Fruit fly (Drosophila melanogaster) whole organism, embryonic: ENCODE results near the gene vari.

Experiments
- B-H2 ChIP-seq: fragments of 200-800 bp; sonication (Bioruptor generic); optimal IDR thresholded peaks from 2 replicates; lab custom pipeline; 2018; ENCODE audit warnings: missing biosample characterization, mild to moderate bottlenecking, missing genetic modification characterization
- BtbVII ChIP-seq: fragments of 200-800 bp; sonication (Bioruptor generic); optimal IDR thresholded peaks from 3 replicates; lab custom pipeline; 2017; ENCODE audit warnings: missing biosample characterization, mild to moderate bottlenecking, missing genetic modification characterization
- CG11696 ChIP-seq: fragments of 200-800 bp; sonication (Bioruptor generic); IDR thresholded peaks from 2 replicates; pipeline ENCODE4 v1.3.6; 2022; ENCODE audit warnings: missing biosample characterization, missing genetic modification characterization
- CG11723 ChIP-seq: fragments of 200-800 bp; sonication (Bioruptor generic); optimal IDR thresholded peaks from 2 replicates; lab custom pipeline; 2017; ENCODE audit warnings: missing biosample characterization, mild to moderate bottlenecking, missing genetic modification characterization
- CG13287 ChIP-seq: fragments of 200-800 bp; sonication (Bioruptor generic); IDR thresholded peaks from 2 replicates; pipeline ENCODE4 v1.3.6; 2022; ENCODE audit warnings: missing biosample characterization, missing genetic modification characterization; ENCODE audit not compliant: partially characterized antibody
- CG13296 ChIP-seq: fragments of 200-800 bp; sonication (Bioruptor generic); optimal IDR thresholded peaks from 3 replicates; lab custom pipeline; 2018; ENCODE audit warnings: missing biosample characterization, mild to moderate bottlenecking, missing genetic modification characterization
- CG15514 ChIP-seq: fragments of 200-800 bp; sonication (Bioruptor generic); optimal IDR thresholded peaks from 3 replicates; lab custom pipeline; 2017; ENCODE audit warnings: missing biosample characterization, missing genetic modification characterization, mild to moderate bottlenecking, moderate library complexity, missing genetic modification reagents
- CG15601 ChIP-seq: fragments of 200-800 bp; sonication (Bioruptor generic); optimal IDR thresholded peaks from 3 replicates; lab custom pipeline; 2019; ENCODE audit warnings: missing biosample characterization, mild to moderate bottlenecking, missing genetic modification characterization, moderate library complexity
- CG1647 ChIP-seq: fragments of 200-800 bp; sonication (Bioruptor generic); optimal IDR thresholded peaks from 3 replicates; lab custom pipeline; 2016; ENCODE audit warnings: missing biosample characterization, missing genetic modification characterization
- CG17359 ChIP-seq: fragments of 200-800 bp; sonication (Bioruptor generic); optimal IDR thresholded peaks from 3 replicates; lab custom pipeline; 2018; ENCODE audit warnings: missing biosample characterization, mild to moderate bottlenecking, missing genetic modification characterization, moderate library complexity
- CG17385 ChIP-seq: fragments of 200-800 bp; sonication (Bioruptor generic); optimal IDR thresholded peaks from 3 replicates; lab custom pipeline; 2018; ENCODE audit warnings: missing biosample characterization, mild to moderate bottlenecking, missing genetic modification characterization
- CG17568 ChIP-seq: fragments of 200-800 bp; sonication (Bioruptor generic); optimal IDR thresholded peaks from 2 replicates; lab custom pipeline; 2018; ENCODE audit warnings: missing biosample characterization, mild to moderate bottlenecking, missing genetic modification characterization, moderate library complexity
- CG2120 ChIP-seq: fragments of 200-800 bp; sonication (Bioruptor generic); optimal IDR thresholded peaks from 3 replicates; lab custom pipeline; 2016; ENCODE audit warnings: missing biosample characterization, missing genetic modification characterization
- CG2199 ChIP-seq: fragments of 200-800 bp; sonication (Bioruptor generic); IDR thresholded peaks from 3 replicates; pipeline ENCODE4 v1.3.6; 2022; ENCODE audit warnings: missing biosample characterization, missing genetic modification characterization
- CG2678 ChIP-seq: fragments of 200-800 bp; sonication (Bioruptor generic); optimal IDR thresholded peaks from 3 replicates; lab custom pipeline; 2019; ENCODE audit warnings: missing biosample characterization, mild to moderate bottlenecking, missing genetic modification characterization, moderate library complexity
- CG2712 ChIP-seq: fragments of 200-800 bp; optimal IDR thresholded peaks from 3 replicates; lab custom pipeline; 2019; ENCODE audit warnings: missing biosample characterization, mild to moderate bottlenecking, missing genetic modification characterization, moderate library complexity
- CG3163 ChIP-seq: fragments of 200-800 bp; sonication (Bioruptor generic); optimal IDR thresholded peaks from 3 replicates; lab custom pipeline; 2016; ENCODE audit warnings: missing biosample characterization, missing genetic modification characterization
- CG34224 ChIP-seq: fragments of 200-800 bp; sonication (Bioruptor generic); IDR thresholded peaks from 3 replicates; pipeline ENCODE4 v1.3.6; 2022; ENCODE audit warnings: missing biosample characterization, missing genetic modification characterization; ENCODE audit not compliant: partially characterized antibody
- CG34376 ChIP-seq: fragments of 200-800 bp; sonication (Bioruptor generic); optimal IDR thresholded peaks from 2 replicates; lab custom pipeline; 2018; ENCODE audit warnings: missing biosample characterization, mild to moderate bottlenecking, missing genetic modification characterization
- CG34422 ChIP-seq: fragments of 200-800 bp; sonication (Bioruptor generic); IDR thresholded peaks from 3 replicates; pipeline ENCODE4 v1.3.6; 2022; ENCODE audit warnings: missing biosample characterization, missing genetic modification characterization
- CG6272 ChIP-seq: fragments of 200-800 bp; sonication (Bioruptor generic); IDR thresholded peaks from 2 replicates; pipeline ENCODE4 v1.3.6; 2022; ENCODE audit warnings: missing biosample characterization, missing genetic modification characterization
- CG8281 ChIP-seq: fragments of 200-800 bp; sonication (Bioruptor generic); optimal IDR thresholded peaks from 2 replicates; lab custom pipeline; 2018; ENCODE audit warnings: missing biosample characterization, mild to moderate bottlenecking, missing genetic modification characterization, moderate library complexity
- CG8359 ChIP-seq: fragments of 200-800 bp; sonication (Bioruptor generic); optimal IDR thresholded peaks from 2 replicates; lab custom pipeline; 2017; ENCODE audit warnings: missing biosample characterization, mild to moderate bottlenecking, missing genetic modification characterization, borderline replicate concordance
- D19A ChIP-seq: fragments of 200-800 bp; optimal IDR thresholded peaks from 3 replicates; lab custom pipeline; 2019; ENCODE audit warnings: missing biosample characterization, mild to moderate bottlenecking, missing genetic modification characterization, moderate library complexity
- Elba2 ChIP-seq: fragments of 200-800 bp; sonication (Bioruptor generic); optimal IDR thresholded peaks from 3 replicates; lab custom pipeline; 2016; ENCODE audit warnings: missing biosample characterization, missing genetic modification characterization
- Fer1 ChIP-seq: fragments of 200-800 bp; sonication (Bioruptor generic); optimal IDR thresholded peaks from 2 replicates; lab custom pipeline; 2017; ENCODE audit warnings: missing biosample characterization, mild to moderate bottlenecking, missing genetic modification characterization
- Gsc ChIP-seq: fragments of 200-800 bp; sonication (Bioruptor generic); IDR thresholded peaks from 2 replicates; pipeline ENCODE4 v1.3.6; 2022; ENCODE audit warnings: missing biosample characterization, missing genetic modification characterization
- HLHmδ ChIP-seq: fragments of 200-800 bp; sonication (Bioruptor generic); optimal IDR thresholded peaks from 2 replicates; lab custom pipeline; 2018; ENCODE audit warnings: missing biosample characterization, mild to moderate bottlenecking, missing genetic modification characterization, moderate library complexity
- HmgZ ChIP-seq: fragments of 200-800 bp; sonication (Bioruptor generic); optimal IDR thresholded peaks from 2 replicates; lab custom pipeline; 2018; ENCODE audit warnings: missing biosample characterization, mild to moderate bottlenecking, missing genetic modification characterization
- Hr39 ChIP-seq: fragments of >200 bp; optimal IDR thresholded peaks from 2 replicates; lab custom pipeline; 2017
- Hsf ChIP-seq: fragments of 200-800 bp; sonication (Bioruptor generic); optimal IDR thresholded peaks from 3 replicates; lab custom pipeline; 2016; ENCODE audit warnings: missing biosample characterization, missing genetic modification characterization
- Jarid2 ChIP-seq: fragments of 200-800 bp; sonication (Bioruptor generic); optimal IDR thresholded peaks from 3 replicates; lab custom pipeline; 2017; ENCODE audit warnings: mild to moderate bottlenecking, missing biosample characterization, missing genetic modification reagents, missing genetic modification characterization
- Lhr ChIP-seq: fragments of 200-800 bp; sonication (Bioruptor generic); optimal IDR thresholded peaks from 3 replicates; lab custom pipeline; 2017; ENCODE audit warnings: mild to moderate bottlenecking, missing biosample characterization, missing genetic modification reagents, missing genetic modification characterization
- Nf-YC ChIP-seq: fragments of 200-800 bp; optimal IDR thresholded peaks from 3 replicates; lab custom pipeline; 2019; ENCODE audit warnings: missing biosample characterization, mild to moderate bottlenecking, missing genetic modification characterization, moderate library complexity
- Rfx ChIP-seq: fragments of 200-800 bp; sonication (Bioruptor generic); IDR thresholded peaks from 2 replicates; pipeline ENCODE4 v1.3.6; 2022; ENCODE audit warnings: missing biosample characterization, missing genetic modification characterization
- Trl ChIP-seq, 3 experiments: fragments of >200 bp in 2 of 3; fragments of 200-800 bp in 1 of 3; sonication (Bioruptor generic) in 1 of 3; optimal IDR thresholded peaks; 2 replicates in 1 of 3; 3 replicates in 2 of 3; lab custom pipeline; 2016 to 2017; ENCODE audit warnings: missing biosample characterization in 1 of 3, missing genetic modification characterization in 1 of 3
- Xbp1 ChIP-seq: fragments of 200-800 bp; sonication (Bioruptor generic); optimal IDR thresholded peaks from 3 replicates; lab custom pipeline; 2016; ENCODE audit warnings: missing biosample characterization, mild to moderate bottlenecking, missing genetic modification characterization
- bigmax ChIP-seq: fragments of 200-800 bp; sonication (Bioruptor generic); optimal IDR thresholded peaks from 2 replicates; lab custom pipeline; 2018; ENCODE audit warnings: missing biosample characterization, mild to moderate bottlenecking, missing genetic modification characterization
- dmrt99B ChIP-seq: fragments of 200-800 bp; sonication (Bioruptor generic); optimal IDR thresholded peaks from 2 replicates; lab custom pipeline; 2018; ENCODE audit warnings: missing biosample characterization, mild to moderate bottlenecking, missing genetic modification characterization, moderate library complexity
- exex ChIP-seq: fragments of 200-800 bp; sonication (Bioruptor generic); optimal IDR thresholded peaks from 4 replicates; lab custom pipeline; 2018; ENCODE audit warnings: missing biosample characterization, mild to moderate bottlenecking, missing genetic modification characterization, moderate library complexity
- gem ChIP-seq: fragments of 200-800 bp; sonication (Bioruptor generic); optimal IDR thresholded peaks from 2 replicates; lab custom pipeline; 2019; ENCODE audit warnings: missing biosample characterization, mild to moderate bottlenecking, missing genetic modification characterization, moderate library complexity
- grn ChIP-seq: fragments of 200-800 bp; sonication (Bioruptor generic); optimal IDR thresholded peaks from 3 replicates; lab custom pipeline; 2017; ENCODE audit warnings: missing biosample characterization, missing genetic modification characterization
- gro ChIP-seq: fragments of 200-800 bp; sonication (Bioruptor generic); optimal IDR thresholded peaks from 2 replicates; lab custom pipeline; 2016; ENCODE audit warnings: missing biosample characterization, missing genetic modification characterization
- gsb ChIP-seq: fragments of 200-800 bp; sonication (Bioruptor generic); IDR thresholded peaks from 2 replicates; pipeline ENCODE4 v1.3.6; 2022; ENCODE audit warnings: missing biosample characterization, missing genetic modification characterization
- sens ChIP-seq: fragments of 200-800 bp; sonication (Bioruptor generic); peaks from one replicate; lab custom pipeline; 2016; ENCODE audit warnings: missing biosample characterization, missing genetic modification characterization
- slp2 ChIP-seq: fragments of 200-800 bp; sonication (Bioruptor generic); optimal IDR thresholded peaks from 2 replicates; lab custom pipeline; 2016; ENCODE audit warnings: missing biosample characterization, missing genetic modification characterization
- ttk ChIP-seq: fragments of 200-800 bp; sonication (Bioruptor generic); IDR thresholded peaks from 2 replicates; pipeline ENCODE4 v2.1.2; 2022; ENCODE audit warnings: missing biosample characterization, missing genetic modification characterization
- twi ChIP-seq: fragments of 200-800 bp; optimal IDR thresholded peaks from 2 replicates; lab custom pipeline; 2019; ENCODE audit warnings: missing biosample characterization, mild to moderate bottlenecking, missing genetic modification characterization, moderate library complexity
- unc-4 ChIP-seq: fragments of 200-800 bp; sonication (Bioruptor generic); IDR thresholded peaks from 2 replicates; pipeline ENCODE4 v1.3.6; 2022; ENCODE audit warnings: missing biosample characterization, missing genetic modification characterization; ENCODE audit not compliant: partially characterized antibody
- yki ChIP-seq: fragments of >200 bp; optimal IDR thresholded peaks from 3 replicates; lab custom pipeline; 2018

The vari gene

DNA sequence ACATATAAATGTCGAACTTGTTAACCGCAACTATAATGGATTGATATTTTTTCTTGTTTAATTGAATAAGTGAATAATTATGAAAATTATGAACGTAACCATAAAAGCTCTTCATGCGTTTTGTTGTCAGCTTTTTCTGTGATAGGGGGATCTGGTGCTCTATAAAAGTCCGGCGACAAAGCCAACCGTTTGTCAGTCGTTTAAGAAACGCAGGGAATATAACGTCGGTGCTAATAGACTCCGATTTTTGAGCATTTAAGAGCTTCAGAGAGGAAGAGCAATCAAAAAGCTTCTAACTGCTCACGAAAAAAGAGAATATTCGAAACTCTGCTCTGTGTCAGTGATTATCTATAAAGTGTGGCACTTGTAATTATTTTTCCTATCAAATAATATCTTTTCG is 34.2 kb upstream of the vari start, which contains the start of gene CG31674:
CG31674 (plus strand) TSS at position 203 of the 400 bp plus-strand sequence.
- TF ChIP-seq CG34376 (GFP tag; lab: Kevin White, UChicago) (peak; percentile 61), Fer1 (GFP tag; lab: Kevin White, UChicago) (peak; percentile 24), Jarid2 (peak; percentile 51), gem (no peak), yki (lab: Kevin White, UChicago) (no peak), Elba2 (GFP tag; lab: Kevin White, UChicago) (no peak), CG13296 (GFP tag; lab: Kevin White, UChicago) (peak; percentile 61), unc-4 (GFP tag; lab: Robert Waterston, UW) (0 out of 2 replicates have a peak, but pooled peaks have one; percentile 15), grn (peak; percentile 28), CG1647 (GFP tag; lab: Kevin White, UChicago) (no peak), B-H2 (GFP tag; lab: Kevin White, UChicago) (peak; percentile 66), gsb (GFP tag; lab: Robert Waterston, UW) (no peak), exex (tag; lab: Kevin White, UChicago) (peak; percentile 79), CG3163 (GFP tag; lab: Kevin White, UChicago) (peak; percentile 96), Nf-YC (tag; lab: Kevin White, UChicago) (peak; percentile 31), CG13287 (GFP tag; lab: Robert Waterston, UW) (peak; percentile 53; the same call in 1 of the 2 replicates), CG2120 (GFP tag; lab: Kevin White, UChicago) (peak; percentile 0), CG11723 (GFP tag; lab: Kevin White, UChicago) (no peak), gro (GFP tag; lab: Kevin White, UChicago) (peak; percentile 47), BtbVII (GFP tag; lab: Kevin White, UChicago) (peak; percentile 11), bigmax (GFP tag; lab: Kevin White, UChicago) (peak; percentile 5), CG17359 (tag; lab: Kevin White, UChicago) (peak; percentile 20), slp2 (GFP tag; lab: Kevin White, UChicago) (no peak), CG6272 (GFP tag; lab: Robert Waterston, UW) (no peak), Rfx (GFP tag; lab: Robert Waterston, UW) (peak; percentile 21; the same call in 1 of the 2 replicates), CG2712 (tag; lab: Kevin White, UChicago) (no peak), CG17568 (GFP tag; lab: Kevin White, UChicago) (peak; percentile 1), dmrt99B (tag; lab: Kevin White, UChicago) (peak; percentile 3), ttk (GFP tag; lab: Robert Waterston, UW) (no peak), CG2678 (tag; lab: Kevin White, UChicago) (peak; percentile 31), D19A (tag; lab: Kevin White, UChicago) (peak; percentile 81), Hr39 (no peak), Hsf (GFP tag; lab: Kevin White, UChicago) (no peak), CG17385 (GFP tag; lab: Kevin White, UChicago) (peak; percentile 39), Xbp1 (GFP tag; lab: Kevin White, UChicago) (no peak), HmgZ (tag; lab: Kevin White, UChicago) (peak; percentile 42), twi (tag; lab: Kevin White, UChicago) (no peak), CG34224 (GFP tag; lab: Robert Waterston, UW) (peak; percentile 32; the same call in 1 of the 3 replicates), CG15601 (tag; lab: Kevin White, UChicago) (peak; percentile 6), sens (GFP tag; lab: Kevin White, UChicago) (peak; percentile 28), CG11696 (GFP tag; lab: Robert Waterston, UW) (peak; percentile 33; the same call in 1 of the 2 replicates), CG15514 (GFP tag; lab: Kevin White, UChicago) (peak; percentile 11), CG8281 (tag; lab: Kevin White, UChicago) (no peak), HLHmδ (GFP tag; lab: Kevin White, UChicago) (no peak), CG2199 (GFP tag; lab: Robert Waterston, UW) (peak; percentile 64; the same call in 1 of the 3 replicates), Trl (optimal IDR thresholded peaks at IDR 0.05; lab: Kevin White, UChicago) (peak; percentile 47 to 81), Trl (GFP tag; optimal IDR thresholded peaks at IDR 0.05; lab: Kevin White, UChicago) (no peak), CG34422 (no peak), CG8359 (no peak), Lhr (GFP tag; lab: Kevin White, UChicago) (no peak), Gsc (GFP tag; lab: Robert Waterston, UW) (no peak)
